Fruit fly (Drosophila melanogaster): ENCODE data around the gene Piezo.

The Piezo gene

DNA sequence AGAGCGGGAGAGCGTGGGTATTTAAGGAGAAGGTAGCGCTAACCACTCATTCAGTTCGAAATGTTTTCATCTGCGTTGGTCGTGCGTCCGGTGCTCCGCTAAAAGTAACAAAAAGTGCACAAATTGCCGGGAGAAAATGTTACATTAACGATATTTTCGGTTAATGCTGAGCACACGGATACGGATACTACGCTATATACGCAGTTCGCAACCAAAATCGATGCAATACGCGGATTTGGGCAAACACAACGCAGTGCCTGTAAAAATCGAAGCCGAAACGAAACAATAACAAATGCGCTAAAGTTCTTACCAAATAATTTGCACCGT, at the start of gene Piezo:
Gene Piezo (plus strand): TSS at position 49 of the 327 bp plus-strand sequence.
- no peak for TF ChIP-seq CG17801 (GFP tag; optimal IDR thresholded peaks at IDR 0.05; ENCODE audit: partially characterized antibody)

DNA sequence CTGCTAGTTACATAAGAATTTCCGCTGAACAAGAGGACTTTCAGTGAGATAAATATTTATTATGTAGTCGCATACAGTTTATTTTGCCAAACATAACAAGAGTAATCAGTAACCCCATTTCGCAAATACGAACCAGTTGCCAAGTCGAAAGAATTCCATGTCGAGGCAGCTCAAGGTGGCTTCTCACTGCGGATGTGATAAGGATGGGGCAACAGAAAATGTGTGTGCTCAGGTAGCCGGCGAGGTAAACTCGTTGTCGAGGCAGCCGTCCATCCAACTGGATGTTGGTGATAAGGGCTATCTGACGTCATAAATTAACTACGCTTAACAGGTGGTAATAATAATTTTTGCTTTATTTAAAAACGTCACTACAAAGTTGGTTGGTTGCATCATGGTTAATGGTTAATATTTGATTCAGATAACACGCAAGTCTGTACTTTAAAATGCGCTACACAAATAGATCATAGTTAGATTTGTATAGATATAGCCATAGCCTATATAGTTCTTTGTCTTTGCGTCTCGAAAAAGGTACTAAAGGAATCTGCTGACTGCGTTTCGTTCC, 46.2 kb upstream of the Piezo start:
- no peak for TF ChIP-seq CG17801 (GFP tag; optimal IDR thresholded peaks at IDR 0.05; ENCODE audit: partially characterized antibody)

DNA sequence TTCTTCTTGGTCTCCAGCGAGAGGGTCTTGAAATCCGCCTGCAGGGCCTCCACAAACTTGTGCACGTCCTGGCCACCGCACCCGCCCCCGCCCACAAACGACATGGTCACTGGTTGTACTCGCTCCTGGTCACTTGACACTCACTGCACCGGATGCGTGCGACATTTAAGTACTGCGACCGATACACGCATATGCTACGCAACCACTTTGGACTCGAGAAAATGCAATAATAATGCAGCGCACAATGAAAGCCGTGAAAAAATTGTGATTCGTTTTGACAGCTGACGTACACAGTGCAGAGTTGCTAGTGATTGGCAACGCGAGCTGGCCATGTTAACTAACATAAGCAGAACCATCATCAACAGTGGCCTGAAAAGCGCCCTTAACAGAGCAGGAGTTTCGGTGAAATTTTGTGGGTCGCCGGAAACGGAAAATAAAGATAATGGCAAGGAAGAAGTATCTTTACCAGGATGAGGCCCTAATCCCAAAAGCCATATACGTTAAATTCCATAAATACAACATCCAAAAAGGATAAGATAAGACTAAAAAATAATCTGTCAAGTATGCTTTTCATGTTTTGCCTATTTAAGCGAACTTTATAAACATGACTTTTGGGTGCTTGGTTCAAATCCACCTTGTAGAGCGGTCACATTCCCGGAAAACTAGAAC, 39.0 kb upstream of the Piezo start, which contains the start of the genes mon2 and CG8673:
Gene mon2 (minus strand): TSS at position 300 of the 669 bp plus-strand sequence.
Gene CG8673 (plus strand): TSS at position 619 of the 669 bp plus-strand sequence.
- TF ChIP-seq CG17801 (GFP tag; optimal IDR thresholded peaks at IDR 0.05; ENCODE audit: partially characterized antibody), result peak; percentile 14

DNA sequence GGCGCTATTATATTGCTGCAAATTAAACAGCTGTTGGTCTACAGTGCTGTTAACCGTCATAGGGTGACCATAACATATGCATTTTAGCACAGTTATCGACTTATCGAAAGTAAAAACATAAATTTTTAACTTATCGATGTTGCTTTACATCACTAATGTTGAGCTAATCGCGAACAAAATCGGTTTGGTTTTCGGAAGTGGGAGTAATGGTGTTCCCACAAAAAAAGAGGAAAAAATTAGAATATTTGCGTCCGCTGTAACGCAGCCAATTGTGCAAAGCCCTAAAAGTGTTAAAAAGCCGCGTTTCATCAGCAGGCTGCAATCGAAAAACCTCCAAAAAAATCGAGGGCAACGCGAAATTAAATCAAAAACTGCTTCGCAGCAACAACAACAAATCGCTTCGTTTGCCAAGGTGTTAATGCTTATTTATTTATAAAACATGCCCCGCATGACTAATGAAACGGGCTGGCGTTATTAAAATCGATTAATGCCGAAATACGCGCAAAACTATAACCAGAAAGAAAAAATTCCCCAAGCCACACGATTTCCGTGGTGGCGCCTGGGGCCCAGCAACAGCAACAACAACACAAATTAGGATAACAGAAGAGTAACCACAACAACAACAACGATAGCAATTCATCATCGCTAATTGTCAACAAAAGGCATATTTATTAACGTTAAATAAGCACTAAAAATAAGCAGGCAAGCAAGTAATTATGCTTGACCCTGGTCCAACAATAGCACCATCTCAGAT, 35.8 kb upstream of the Piezo start, which contains the start of the genes CG12375 and CG8668:
Gene CG12375 (minus strand): TSS at position 42 of the 754 bp plus-strand sequence.
Gene CG8668 (plus strand): TSS at position 153 of the 754 bp plus-strand sequence.
- TF ChIP-seq CG17801 (GFP tag; optimal IDR thresholded peaks at IDR 0.05; ENCODE audit: partially characterized antibody), result peak; percentile 71

DNA sequence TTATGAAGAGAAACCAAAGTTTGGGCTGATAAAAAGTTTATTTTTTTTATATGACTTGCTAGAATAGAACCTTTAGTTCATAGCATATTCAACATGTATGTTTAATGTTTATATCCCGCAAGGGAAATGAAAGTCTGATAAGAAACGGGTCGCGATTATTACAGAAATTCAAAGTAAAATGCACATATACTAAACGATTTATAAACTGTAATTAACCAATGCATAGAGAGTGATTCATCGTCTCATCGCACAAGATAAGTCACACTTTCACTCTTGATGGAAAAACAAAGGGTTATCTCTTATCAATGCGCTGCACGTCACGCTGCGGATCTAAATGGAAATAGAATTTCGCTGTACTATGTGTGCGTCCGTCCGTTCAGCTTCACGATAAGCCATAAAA, 34.0 kb upstream of the Piezo start:
- no peak for TF ChIP-seq CG17801 (GFP tag; optimal IDR thresholded peaks at IDR 0.05; ENCODE audit: partially characterized antibody)

DNA sequence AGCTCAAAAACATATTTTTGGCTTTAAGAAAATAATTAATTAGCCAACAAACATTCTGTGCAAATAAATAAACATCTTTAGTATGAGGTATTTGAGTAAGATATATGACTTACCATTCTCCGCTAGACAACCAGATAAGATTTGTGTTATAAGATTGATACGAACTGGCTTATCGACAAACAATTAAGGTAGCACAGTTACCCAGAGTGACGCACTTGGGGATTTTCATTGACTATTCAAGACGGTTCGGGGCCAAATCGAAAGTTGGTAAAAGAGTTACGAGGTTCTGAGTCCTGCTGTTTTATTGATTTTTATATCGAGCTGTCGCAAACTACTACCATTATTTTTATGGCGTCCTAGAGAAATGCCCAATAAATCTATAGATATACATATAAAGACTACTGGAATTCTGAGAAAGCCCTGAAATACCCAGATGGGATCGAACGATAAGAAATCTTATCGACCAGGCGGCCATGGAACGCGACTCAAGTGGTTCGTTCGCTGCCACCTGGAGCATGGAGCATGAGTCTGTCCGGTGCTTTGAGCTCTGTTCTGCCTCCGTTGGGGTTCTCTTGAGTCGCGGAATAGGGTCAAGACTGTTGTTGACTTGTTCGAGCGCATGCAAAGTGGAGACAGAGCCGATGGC, 32.8 kb upstream of the Piezo start:
- TF ChIP-seq CG17801 (GFP tag; optimal IDR thresholded peaks at IDR 0.05; ENCODE audit: partially characterized antibody), result no peak

DNA sequence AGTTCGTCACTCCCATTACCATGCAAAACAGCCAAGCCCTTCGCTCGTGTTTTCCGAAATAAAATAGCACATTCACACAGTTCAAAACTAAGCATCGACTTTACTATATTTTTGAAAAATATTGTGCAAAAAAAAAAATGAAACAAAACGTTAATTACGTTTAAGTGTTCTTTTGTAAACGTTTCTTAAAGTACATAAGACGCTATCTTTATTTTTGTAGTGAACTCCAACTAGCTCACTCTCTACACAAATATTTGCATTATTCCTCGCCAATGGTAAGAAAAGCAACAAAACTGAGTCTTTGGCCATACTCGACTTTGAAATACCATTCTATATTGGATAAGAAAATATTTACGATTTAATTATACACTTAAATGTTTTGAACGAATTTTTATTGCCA, 32.1 kb upstream of the Piezo start:
- no peak for TF ChIP-seq CG17801 (GFP tag; optimal IDR thresholded peaks at IDR 0.05; ENCODE audit: partially characterized antibody)

DNA sequence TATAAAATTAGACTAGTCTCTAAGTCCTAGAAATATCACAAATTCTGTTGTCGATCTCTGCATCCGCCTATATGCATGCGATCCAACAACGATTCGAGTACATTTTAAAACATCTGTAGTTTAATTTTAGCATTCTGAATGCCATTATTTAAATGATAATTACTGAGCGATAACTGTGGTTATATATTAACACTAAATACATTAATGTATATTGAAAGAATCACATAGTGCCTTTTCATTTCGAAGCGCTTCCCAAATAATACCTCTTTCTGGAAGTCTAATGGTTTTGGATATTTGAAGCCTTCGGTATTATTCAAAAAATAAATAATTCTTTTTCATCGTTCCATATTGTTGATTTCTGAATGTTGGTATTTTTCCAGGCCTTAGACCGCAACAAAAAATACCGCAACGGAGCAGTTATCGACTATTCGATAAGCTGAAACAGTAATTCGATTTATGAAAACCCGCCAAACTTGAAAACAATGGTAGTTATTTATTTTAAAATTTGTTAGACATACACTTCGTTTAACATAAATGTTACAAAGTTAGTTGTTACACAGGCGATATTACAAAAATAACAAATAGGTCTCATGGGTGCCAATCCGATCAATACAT, 29.0 kb upstream of the Piezo start:
- TF ChIP-seq CG17801 (GFP tag; optimal IDR thresholded peaks at IDR 0.05; ENCODE audit: partially characterized antibody), result no peak

DNA sequence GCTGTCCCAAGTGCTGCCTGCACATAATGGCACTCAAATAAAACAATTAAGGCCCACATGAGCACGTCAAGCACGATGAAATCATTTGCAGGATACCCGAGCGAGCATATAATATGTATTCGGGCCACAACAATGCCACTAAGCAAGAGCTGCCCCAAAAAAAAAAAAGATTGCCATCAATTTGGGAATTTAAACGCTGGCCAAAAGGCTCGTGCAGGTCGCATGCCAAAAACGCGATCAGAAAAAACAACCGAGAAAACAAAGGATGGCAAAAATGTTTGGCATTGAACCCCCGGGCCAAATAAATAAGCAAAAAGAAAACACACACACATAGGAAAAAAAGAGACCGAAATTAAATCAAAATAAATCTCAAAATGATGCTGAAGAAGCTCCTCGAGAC, 20.1 kb upstream of the Piezo start:
- TF ChIP-seq CG17801 (GFP tag; optimal IDR thresholded peaks at IDR 0.05; ENCODE audit: partially characterized antibody), result no peak

DNA sequence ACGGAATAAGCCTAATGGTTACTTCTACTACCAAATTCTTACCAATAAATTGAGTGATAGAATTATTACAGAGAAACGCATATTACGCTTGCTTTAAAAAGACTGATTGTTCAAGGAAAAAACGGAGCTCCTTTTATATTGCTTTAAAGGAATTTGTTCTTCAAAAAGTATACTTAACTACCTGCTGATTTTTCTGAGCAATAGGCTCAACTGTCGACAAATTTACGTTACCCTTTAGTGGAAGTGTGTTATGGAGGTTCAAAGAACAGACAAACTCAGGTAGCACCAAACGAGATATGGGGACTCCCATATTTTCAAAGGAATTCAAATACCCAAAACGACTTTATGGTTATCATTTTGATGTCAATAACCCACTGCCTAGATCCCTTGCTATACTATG, 18.9 kb upstream of the Piezo start, which contains the start of gene CG42762:
Gene CG42762 (minus strand): TSS at position 101 of the 400 bp plus-strand sequence.
- no peak for TF ChIP-seq CG17801 (GFP tag; optimal IDR thresholded peaks at IDR 0.05; ENCODE audit: partially characterized antibody)

DNA sequence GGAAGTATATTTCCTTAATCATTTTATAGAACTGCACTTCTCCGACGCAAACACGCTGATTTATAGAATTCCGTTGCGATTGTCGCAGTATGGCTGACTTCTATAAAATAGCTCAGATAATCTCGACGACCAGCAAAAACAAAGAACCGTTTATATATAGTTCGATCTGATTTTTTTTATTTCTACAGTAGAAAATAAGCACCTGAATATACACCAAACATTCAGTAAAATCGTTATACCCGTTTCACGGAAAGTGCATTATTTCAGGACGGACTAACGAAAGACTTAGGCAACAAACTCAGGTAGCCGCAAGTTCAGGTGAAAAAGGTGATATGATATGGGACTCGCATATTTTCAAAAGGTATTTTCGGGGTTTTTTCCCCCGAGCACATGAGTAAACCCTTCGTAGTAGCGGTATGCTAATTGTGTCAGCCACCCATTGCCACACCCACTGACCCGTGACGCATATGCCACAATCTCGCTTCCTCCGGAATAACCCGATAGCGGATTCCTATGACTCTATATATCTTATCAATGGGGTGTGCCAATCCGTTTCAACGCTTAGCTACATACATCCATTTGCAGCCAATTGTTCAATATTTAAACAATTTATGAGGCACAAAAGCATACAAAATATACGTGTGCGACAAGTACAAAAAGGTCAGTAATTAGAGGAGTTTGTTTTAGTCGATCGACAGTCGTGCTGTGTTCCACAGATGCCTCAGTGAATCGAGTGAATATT, 17.6 kb upstream of the Piezo start, which contains the start of the genes CG42763 and CG43394:
Gene CG42763 (minus strand): TSS at position 41 of the 742 bp plus-strand sequence.
Gene CG43394 (plus strand): TSS at position 692 of the 742 bp plus-strand sequence.
- no peak for TF ChIP-seq CG17801 (GFP tag; optimal IDR thresholded peaks at IDR 0.05; ENCODE audit: partially characterized antibody)

DNA sequence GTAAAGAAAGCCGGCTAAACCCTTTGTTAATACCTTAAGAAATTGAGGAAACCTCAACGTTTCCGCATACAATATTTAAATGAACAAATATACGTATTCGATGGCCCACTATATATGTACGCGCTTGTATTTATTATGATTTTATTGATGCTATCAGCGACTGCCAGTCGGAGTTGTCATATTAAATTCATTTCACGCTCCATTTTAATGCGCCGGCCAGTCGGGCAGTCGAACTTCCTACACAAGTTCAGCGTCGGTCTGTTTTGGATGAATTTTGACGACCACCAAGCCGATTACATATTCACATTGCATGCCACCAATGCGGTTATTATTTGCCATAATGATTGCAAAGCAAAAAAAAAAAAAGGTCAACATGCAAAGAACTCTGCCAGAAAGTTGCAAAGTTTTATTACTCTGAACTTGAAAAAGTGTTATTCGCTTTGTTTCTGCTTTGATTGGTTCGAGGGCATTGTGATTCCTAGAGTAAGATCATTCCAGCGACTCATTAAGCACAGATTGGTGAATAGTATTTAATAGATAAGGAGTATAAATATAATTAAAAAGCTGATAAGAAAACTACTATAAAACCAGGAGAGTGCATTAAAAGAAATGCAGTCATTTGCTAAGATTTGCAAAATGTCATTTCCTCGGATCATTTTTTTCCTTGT, 15.7 kb upstream of the Piezo start, which contains the start of gene CG31606:
Gene CG31606 (plus strand): TSS at position 618 of the 668 bp plus-strand sequence.
- no peak for TF ChIP-seq CG17801 (GFP tag; optimal IDR thresholded peaks at IDR 0.05; ENCODE audit: partially characterized antibody)

DNA sequence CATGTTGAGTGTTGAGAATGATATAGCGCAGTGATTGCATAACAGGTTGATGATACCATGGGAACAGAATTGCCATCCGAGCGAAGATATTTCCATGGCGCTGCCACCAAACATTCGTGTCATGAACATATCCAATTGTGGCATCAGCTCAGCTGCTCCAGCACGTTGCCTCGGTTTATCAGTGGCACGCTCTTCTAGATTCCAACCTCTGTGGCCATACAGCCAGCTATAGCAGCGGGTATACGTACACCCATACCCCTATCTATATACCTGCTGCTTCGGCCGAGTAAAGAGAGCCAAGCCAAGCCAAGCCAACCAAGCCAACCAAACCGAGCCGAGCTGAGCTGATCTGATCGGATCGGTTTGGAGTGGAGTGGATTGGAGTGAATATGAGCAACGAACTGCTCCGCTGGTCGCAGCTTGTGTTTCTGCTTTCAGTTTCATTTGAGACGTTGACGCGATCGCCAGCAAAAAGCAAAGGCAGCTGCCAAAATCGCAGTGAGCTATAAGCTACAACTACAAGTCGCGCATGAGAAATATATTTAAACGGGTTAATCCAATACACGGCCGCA, 14.3 kb upstream of the Piezo start:
- TF ChIP-seq CG17801 (GFP tag; optimal IDR thresholded peaks at IDR 0.05; ENCODE audit: partially characterized antibody), result no peak

Data from ovary, adult (tissue).